Fruit fly (Drosophila melanogaster) whole organism, adult: ENCODE results near the gene CG31459.

Experiments used
- CG11617 ChIP-seq: fragments of 200-800 bp; sonication (Bioruptor generic); optimal IDR thresholded peaks from 2 replicates; lab custom pipeline; 2017; ENCODE audit warnings: mild to moderate bottlenecking, missing biosample characterization, missing genetic modification reagents, missing genetic modification characterization
- CG12768 ChIP-seq: fragments of 200-800 bp; sonication (Bioruptor generic); optimal IDR thresholded peaks from 2 replicates; lab custom pipeline; 2017; ENCODE audit warnings: missing biosample characterization, missing genetic modification characterization, mild to moderate bottlenecking, moderate library complexity, missing genetic modification reagents
- CG14711 ChIP-seq: fragments of 200-800 bp; sonication (Bioruptor generic); optimal IDR thresholded peaks from 2 replicates; lab custom pipeline; 2018; ENCODE audit warnings: missing biosample characterization, mild to moderate bottlenecking, missing genetic modification characterization, moderate library complexity
- CG1620 ChIP-seq: fragments of 200-800 bp; sonication (Bioruptor generic); optimal IDR thresholded peaks from 2 replicates; lab custom pipeline; 2016; ENCODE audit warnings: missing biosample characterization, missing genetic modification characterization
- CG33017 ChIP-seq: fragments of 200-800 bp; sonication (Bioruptor generic); optimal IDR thresholded peaks from 2 replicates; lab custom pipeline; 2018; ENCODE audit warnings: missing biosample characterization, mild to moderate bottlenecking, missing genetic modification characterization, moderate library complexity
- CG5204 ChIP-seq: fragments of 200-800 bp; sonication (Bioruptor generic); optimal IDR thresholded peaks from 2 replicates; lab custom pipeline; 2016; ENCODE audit warnings: missing biosample characterization, missing genetic modification characterization
- CG7045 ChIP-seq: fragments of 200-800 bp; sonication (Bioruptor generic); optimal IDR thresholded peaks from 2 replicates; lab custom pipeline; 2017; ENCODE audit warnings: missing biosample characterization, mild to moderate bottlenecking, missing genetic modification characterization
- CG7101 ChIP-seq: fragments of 200-800 bp; sonication (Bioruptor generic); optimal IDR thresholded peaks from 2 replicates; lab custom pipeline; 2018; ENCODE audit warnings: missing biosample characterization, mild to moderate bottlenecking, missing genetic modification characterization, moderate library complexity
- Clk ChIP-seq: fragments of 200-800 bp; sonication (Bioruptor generic); optimal IDR thresholded peaks from 2 replicates; lab custom pipeline; 2017; ENCODE audit warnings: missing biosample characterization, missing genetic modification characterization
- Crg-1 ChIP-seq: fragments of 200-800 bp; sonication (Bioruptor generic); optimal IDR thresholded peaks from 2 replicates; lab custom pipeline; 2016; ENCODE audit warnings: missing biosample characterization, missing genetic modification characterization
- Hr96 ChIP-seq: fragments of 200-800 bp; sonication (Bioruptor generic); optimal IDR thresholded peaks from 2 replicates; lab custom pipeline; 2016; ENCODE audit warnings: missing biosample characterization, missing genetic modification characterization
- Mnt ChIP-seq: fragments of 200-800 bp; sonication (Bioruptor generic); optimal IDR thresholded peaks from 2 replicates; lab custom pipeline; 2016; ENCODE audit warnings: missing biosample characterization, mild to moderate bottlenecking, missing genetic modification characterization
- bab1 ChIP-seq: fragments of 200-800 bp; sonication (Bioruptor generic); optimal IDR thresholded peaks from 3 replicates; lab custom pipeline; 2019; ENCODE audit warnings: missing biosample characterization, mild to moderate bottlenecking, missing genetic modification characterization, moderate library complexity
- cic ChIP-seq: fragments of 200-800 bp; sonication (Bioruptor generic); optimal IDR thresholded peaks from 2 replicates; lab custom pipeline; 2017; ENCODE audit warnings: missing biosample characterization, mild to moderate bottlenecking, missing genetic modification characterization, moderate library complexity
- cnc ChIP-seq, 2 experiments: fragments of >200 bp; optimal IDR thresholded peaks; 2 replicates each; lab custom pipeline; 2017
- kay ChIP-seq: fragments of 200-800 bp; sonication (Bioruptor generic); peaks from one replicate; lab custom pipeline; 2016; ENCODE audit warnings: missing biosample characterization, missing genetic modification characterization, borderline replicate concordance
- ovo ChIP-seq: fragments of 200-800 bp; sonication (Bioruptor generic); optimal IDR thresholded peaks from 2 replicates; lab custom pipeline; 2016; ENCODE audit warnings: missing biosample characterization, missing genetic modification characterization
- pad ChIP-seq: fragments of 200-800 bp; sonication (Bioruptor generic); optimal IDR thresholded peaks from 3 replicates; lab custom pipeline; 2017; ENCODE audit warnings: missing biosample characterization, missing genetic modification characterization, mild to moderate bottlenecking, moderate library complexity, missing genetic modification reagents
- tj ChIP-seq: fragments of 200-800 bp; sonication (Bioruptor generic); optimal IDR thresholded peaks from 3 replicates; lab custom pipeline; 2017; ENCODE audit warnings: missing biosample characterization, mild to moderate bottlenecking, missing genetic modification characterization, moderate library complexity
- toe ChIP-seq: fragments of 200-800 bp; sonication (Bioruptor generic); optimal IDR thresholded peaks from 2 replicates; lab custom pipeline; 2016; ENCODE audit warnings: missing biosample characterization, missing genetic modification characterization

The CG31459 gene

dm6 chr3R:19804905-19805304 lies 35.7 kb upstream of the CG31459 start:
- TF ChIP-seq CG5204 (GFP tag; lab: Kevin White, UChicago) (no peak), CG7045 (no peak), bab1 (GFP tag; lab: Kevin White, UChicago) (no peak), Hr96 (no peak), CG33017 (no peak), CG1620 (no peak), kay (no peak), cic (no peak)

- no peak for TF ChIP-seq Mnt
Observed at dm6 chr3R:19807148-19807547, 33.5 kb upstream of the CG31459 start.

- TF ChIP-seq kay (no peak), CG5204 (GFP tag; lab: Kevin White, UChicago) (no peak), toe (GFP tag; lab: Kevin White, UChicago) (no peak), CG1620 (no peak), CG7101 (tag; lab: Kevin White, UChicago) (no peak), tj (peak; percentile 65)
Observed at dm6 chr3R:19807745-19808429, 32.8 kb upstream of the CG31459 start.

- TF ChIP-seq cic (peak; percentile 52), toe (GFP tag; lab: Kevin White, UChicago) (no peak), kay (no peak)
Observed at dm6 chr3R:19808430-19808756, 32.3 kb upstream of the CG31459 start.

- no peak for TF ChIP-seq CG12768 (GFP tag; lab: Kevin White, UChicago)
- no peak for TF ChIP-seq CG7045
- no peak for TF ChIP-seq pad (GFP tag; lab: Kevin White, UChicago)
- TF ChIP-seq Clk (GFP tag; lab: Kevin White, UChicago), result no peak
- TF ChIP-seq CG11617, result no peak
- TF ChIP-seq bab1 (GFP tag; lab: Kevin White, UChicago), result no peak
- TF ChIP-seq tj, result no peak
- no peak for TF ChIP-seq CG5204 (GFP tag; lab: Kevin White, UChicago)
- TF ChIP-seq CG14711, result no peak
- TF ChIP-seq Mnt, result no peak
- TF ChIP-seq toe (GFP tag; lab: Kevin White, UChicago), result no peak
- no peak for TF ChIP-seq CG7101 (tag; lab: Kevin White, UChicago)
- no peak for TF ChIP-seq CG1620
- TF ChIP-seq kay, result no peak
Observed at dm6 chr3R:19811510-19811909, 29.1 kb upstream of the CG31459 start.

dm6 chr3R:19812472-19812871 lies 28.2 kb upstream of the CG31459 start:
- TF ChIP-seq Hr96 (no peak), cic (no peak), ovo (no peak), CG1620 (no peak), CG5204 (GFP tag; lab: Kevin White, UChicago) (no peak), tj (no peak), CG7101 (tag; lab: Kevin White, UChicago) (no peak), toe (GFP tag; lab: Kevin White, UChicago) (no peak), kay (no peak), CG12768 (GFP tag; lab: Kevin White, UChicago) (no peak), CG11617 (no peak), CG7045 (no peak), CG14711 (no peak), Mnt (no peak), Crg-1 (GFP tag; lab: Kevin White, UChicago) (no peak)

dm6 chr3R:19813217-19813616 lies 27.4 kb upstream of the CG31459 start:
- no peak for TF ChIP-seq bab1 (GFP tag; lab: Kevin White, UChicago)
- no peak for TF ChIP-seq pad (GFP tag; lab: Kevin White, UChicago)
- no peak for TF ChIP-seq CG33017
- TF ChIP-seq CG12768 (GFP tag; lab: Kevin White, UChicago), result no peak
- TF ChIP-seq cic, result no peak
- no peak for TF ChIP-seq Clk (GFP tag; lab: Kevin White, UChicago)
- no peak for TF ChIP-seq CG5204 (GFP tag; lab: Kevin White, UChicago)

- TF ChIP-seq kay (no peak), CG33017 (no peak), CG11617 (no peak), CG5204 (GFP tag; lab: Kevin White, UChicago) (no peak), CG7045 (no peak), Hr96 (no peak), toe (GFP tag; lab: Kevin White, UChicago) (no peak), bab1 (GFP tag; lab: Kevin White, UChicago) (no peak), CG14711 (no peak), CG12768 (GFP tag; lab: Kevin White, UChicago) (no peak), cnc (optimal IDR thresholded peaks at IDR 0.05; lab: Kevin White, UChicago) (no peak), CG7101 (tag; lab: Kevin White, UChicago) (no peak), pad (GFP tag; lab: Kevin White, UChicago) (no peak), Mnt (no peak), CG1620 (no peak), ovo (no peak), cic (no peak), Crg-1 (GFP tag; lab: Kevin White, UChicago) (no peak), tj (no peak), Clk (GFP tag; lab: Kevin White, UChicago) (no peak)
Observed at dm6 chr3R:19816758-19817157, 23.9 kb upstream of the CG31459 start.
